Fruit fly (Drosophila melanogaster) whole organism, embryonic: ENCODE measurements around the gene CG15356.

Source experiments
- Adf1 ChIP-seq: fragments of 200-800 bp; sonication (Bioruptor generic); IDR thresholded peaks from 2 replicates; pipeline ENCODE4 v1.3.6; 2022; ENCODE audit warnings: missing biosample characterization, missing genetic modification characterization
- Awh ChIP-seq: fragments of 200-800 bp; sonication (Bioruptor generic); IDR thresholded peaks from 2 replicates; pipeline ENCODE4, ENCODE4 v1.3.6; 2022; ENCODE audit warnings: missing biosample characterization, missing genetic modification characterization
- CG10209 ChIP-seq: fragments of 200-800 bp; sonication (Bioruptor generic); optimal IDR thresholded peaks from 3 replicates; lab custom pipeline; 2017; ENCODE audit warnings: missing biosample characterization, mild to moderate bottlenecking, missing genetic modification characterization, missing genetic modification reagents
- CG10979 ChIP-seq: fragments of 200-800 bp; sonication (Bioruptor generic); optimal IDR thresholded peaks from 2 replicates; lab custom pipeline; 2018; ENCODE audit warnings: missing biosample characterization, mild to moderate bottlenecking, missing genetic modification characterization, moderate library complexity
- CG15514 ChIP-seq: fragments of 200-800 bp; sonication (Bioruptor generic); optimal IDR thresholded peaks from 3 replicates; lab custom pipeline; 2017; ENCODE audit warnings: missing biosample characterization, missing genetic modification characterization, mild to moderate bottlenecking, moderate library complexity, missing genetic modification reagents
- CG17912 ChIP-seq: fragments of 200-800 bp; sonication (Bioruptor generic); optimal IDR thresholded peaks from 2 replicates; lab custom pipeline; 2018; ENCODE audit warnings: missing biosample characterization, mild to moderate bottlenecking, missing genetic modification characterization
- CG1832 ChIP-seq: fragments of 200-800 bp; sonication (Bioruptor generic); optimal IDR thresholded peaks from 2 replicates; lab custom pipeline; 2017; ENCODE audit warnings: missing biosample characterization, mild to moderate bottlenecking, missing genetic modification characterization, inconsistent platforms
- CG5180 ChIP-seq: fragments of 200-800 bp; sonication (Bioruptor generic); optimal IDR thresholded peaks from 3 replicates; lab custom pipeline; 2017; ENCODE audit warnings: missing biosample characterization, missing genetic modification characterization, mild to moderate bottlenecking, moderate library complexity, missing genetic modification reagents
- CG6854 ChIP-seq: fragments of 200-800 bp; sonication (Bioruptor generic); optimal IDR thresholded peaks from 3 replicates; lab custom pipeline; 2017; ENCODE audit warnings: missing biosample characterization, mild to moderate bottlenecking, missing genetic modification characterization
- CG7786 ChIP-seq: fragments of 200-800 bp; sonication (Bioruptor generic); optimal IDR thresholded peaks from 2 replicates; lab custom pipeline; 2016; ENCODE audit warnings: missing biosample characterization, missing genetic modification characterization
- CG8478 ChIP-seq: fragments of >200 bp; optimal IDR thresholded peaks from 2 replicates; lab custom pipeline; 2018
- CTCF ChIP-seq: fragments of 200-800 bp; sonication (Bioruptor generic); optimal IDR thresholded peaks from 2 replicates; lab custom pipeline; 2017; ENCODE audit warnings: missing biosample characterization, mild to moderate bottlenecking, missing genetic modification characterization, moderate library complexity
- Dp ChIP-seq: fragments of 200-800 bp; sonication (Bioruptor generic); optimal IDR thresholded peaks from 2 replicates; lab custom pipeline; 2018; ENCODE audit warnings: missing biosample characterization, mild to moderate bottlenecking, missing genetic modification characterization, moderate library complexity
- E2f1 ChIP-seq: fragments of 200-800 bp; sonication (Bioruptor generic); IDR thresholded peaks from 2 replicates; pipeline ENCODE4 v1.3.6; 2022; ENCODE audit warnings: missing biosample characterization, missing genetic modification characterization
- Eip74EF ChIP-seq, 2 experiments: fragments of 200-800 bp in 1 of 2; fragments of >200 bp in 1 of 2; sonication (Bioruptor generic) in 1 of 2; optimal IDR thresholded peaks; 2 replicates each; lab custom pipeline; 2017 to 2019; ENCODE audit warnings: missing biosample characterization in 2 of 2, missing genetic modification characterization in 2 of 2, mild to moderate bottlenecking in 1 of 2, moderate library complexity in 1 of 2
- GATAe ChIP-seq: fragments of 200-800 bp; sonication (Bioruptor generic); conservative IDR thresholded peaks from 2 replicates; pipeline ENCODE4 v1.3.6; 2022; ENCODE audit warnings: missing biosample characterization, missing genetic modification characterization
- Gsc ChIP-seq: fragments of 200-800 bp; sonication (Bioruptor generic); IDR thresholded peaks from 2 replicates; pipeline ENCODE4 v1.3.6; 2022; ENCODE audit warnings: missing biosample characterization, missing genetic modification characterization
- Hmr ChIP-seq: fragments of 200-800 bp; sonication (Bioruptor generic); optimal IDR thresholded peaks from 3 replicates; lab custom pipeline; 2017; ENCODE audit warnings: mild to moderate bottlenecking, missing biosample characterization, missing genetic modification reagents, missing genetic modification characterization
- Kr ChIP-seq: fragments of 200-800 bp; sonication (Bioruptor generic); optimal IDR thresholded peaks from 2 replicates; lab custom pipeline; 2017; ENCODE audit warnings: missing biosample characterization, mild to moderate bottlenecking, missing genetic modification characterization
- Myb ChIP-seq: fragments of 200-800 bp; sonication (Bioruptor generic); optimal IDR thresholded peaks from 2 replicates; lab custom pipeline; 2016; ENCODE audit warnings: missing biosample characterization, missing genetic modification characterization
- NC2α ChIP-seq: fragments of 200-800 bp; sonication (Bioruptor generic); optimal IDR thresholded peaks from 2 replicates; lab custom pipeline; 2016; ENCODE audit warnings: missing biosample characterization, missing genetic modification characterization
- Nf-YB ChIP-seq: fragments of 200-800 bp; sonication (Bioruptor generic); optimal IDR thresholded peaks from 3 replicates; lab custom pipeline; 2019; ENCODE audit warnings: missing biosample characterization, mild to moderate bottlenecking, missing genetic modification characterization, moderate library complexity
- Rfx ChIP-seq: fragments of 200-800 bp; sonication (Bioruptor generic); IDR thresholded peaks from 2 replicates; pipeline ENCODE4 v1.3.6; 2022; ENCODE audit warnings: missing biosample characterization, missing genetic modification characterization
- Rx ChIP-seq: fragments of 200-800 bp; sonication (Bioruptor generic); IDR thresholded peaks from 2 replicates; pipeline ENCODE4 v1.3.6; 2022; ENCODE audit warnings: missing biosample characterization, missing genetic modification characterization
- Spps ChIP-seq: fragments of 200-800 bp; sonication (Bioruptor generic); optimal IDR thresholded peaks from 2 replicates; lab custom pipeline; 2018; ENCODE audit warnings: missing biosample characterization, mild to moderate bottlenecking, missing genetic modification characterization
- Taf1 ChIP-seq: fragments of 200-800 bp; sonication (Bioruptor generic); IDR thresholded peaks from 2 replicates; pipeline ENCODE4 v1.3.6; 2022; ENCODE audit warnings: missing biosample characterization, missing genetic modification characterization
- Vsx1 ChIP-seq: fragments of 200-800 bp; sonication (Bioruptor generic); optimal IDR thresholded peaks from 2 replicates; lab custom pipeline; 2017; ENCODE audit warnings: missing biosample characterization, mild to moderate bottlenecking, missing genetic modification characterization, missing genetic modification reagents
- Xbp1 ChIP-seq: fragments of 200-800 bp; sonication (Bioruptor generic); optimal IDR thresholded peaks from 3 replicates; lab custom pipeline; 2016; ENCODE audit warnings: missing biosample characterization, mild to moderate bottlenecking, missing genetic modification characterization
- ara ChIP-seq: fragments of 200-800 bp; sonication (Bioruptor generic); IDR thresholded peaks from 2 replicates; pipeline ENCODE4 v1.3.6; 2022; ENCODE audit warnings: missing biosample characterization, missing genetic modification characterization
- bcd ChIP-seq: fragments of 200-800 bp; sonication (Bioruptor generic); optimal IDR thresholded peaks from 2 replicates; lab custom pipeline; 2017; ENCODE audit warnings: missing biosample characterization, mild to moderate bottlenecking, missing genetic modification characterization
- bigmax ChIP-seq: fragments of 200-800 bp; sonication (Bioruptor generic); optimal IDR thresholded peaks from 2 replicates; lab custom pipeline; 2018; ENCODE audit warnings: missing biosample characterization, mild to moderate bottlenecking, missing genetic modification characterization
- bowl ChIP-seq: fragments of 200-800 bp; sonication (Bioruptor generic); IDR thresholded peaks from 2 replicates; pipeline ENCODE4 v1.3.6; 2022; ENCODE audit warnings: missing biosample characterization, missing genetic modification characterization
- btn ChIP-seq: fragments of 200-800 bp; sonication (Bioruptor generic); optimal IDR thresholded peaks from 2 replicates; lab custom pipeline; 2016; ENCODE audit warnings: missing biosample characterization, missing genetic modification characterization
- caup ChIP-seq: fragments of 200-800 bp; sonication (Bioruptor generic); optimal IDR thresholded peaks from 3 replicates; lab custom pipeline; 2017; ENCODE audit warnings: missing biosample characterization, mild to moderate bottlenecking, missing genetic modification characterization, moderate library complexity; ENCODE audit not compliant: severe bottlenecking
- crc ChIP-seq: fragments of 200-800 bp; sonication (Bioruptor generic); optimal IDR thresholded peaks from 2 replicates; lab custom pipeline; 2016; ENCODE audit warnings: missing biosample characterization, missing genetic modification characterization
- crol ChIP-seq: fragments of 200-800 bp; sonication (Bioruptor generic); IDR thresholded peaks from 2 replicates; pipeline ENCODE4 v1.3.6; 2022; ENCODE audit warnings: missing biosample characterization, missing genetic modification characterization
- esg ChIP-seq: fragments of 200-800 bp; sonication (Bioruptor generic); conservative IDR thresholded peaks from 2 replicates; pipeline ENCODE4 v1.3.6; 2022; ENCODE audit warnings: missing biosample characterization, missing genetic modification characterization
- grn ChIP-seq: fragments of 200-800 bp; sonication (Bioruptor generic); optimal IDR thresholded peaks from 3 replicates; lab custom pipeline; 2017; ENCODE audit warnings: missing biosample characterization, missing genetic modification characterization
- gt ChIP-seq: fragments of 200-800 bp; sonication (Bioruptor generic); IDR thresholded peaks from 2 replicates; pipeline ENCODE4 v1.3.6; 2022; ENCODE audit warnings: missing biosample characterization, missing genetic modification characterization
- jigr1 ChIP-seq: fragments of 200-800 bp; sonication (Bioruptor generic); IDR thresholded peaks from 3 replicates; pipeline ENCODE4 v1.3.6; 2022; ENCODE audit warnings: missing biosample characterization, missing genetic modification characterization
- nmo ChIP-seq: fragments of 200-800 bp; sonication (Bioruptor generic); optimal IDR thresholded peaks from 2 replicates; lab custom pipeline; 2018; ENCODE audit warnings: missing biosample characterization, mild to moderate bottlenecking, missing genetic modification characterization, moderate library complexity
- odd ChIP-seq: fragments of 200-800 bp; sonication (Bioruptor generic); optimal IDR thresholded peaks from 2 replicates; lab custom pipeline; 2017; ENCODE audit warnings: missing biosample characterization, mild to moderate bottlenecking, missing genetic modification characterization
- p53 ChIP-seq: fragments of 200-800 bp; sonication (Bioruptor generic); optimal IDR thresholded peaks from 2 replicates; lab custom pipeline; 2016; ENCODE audit warnings: missing biosample characterization, missing genetic modification characterization
- pb ChIP-seq: fragments of 200-800 bp; sonication (Bioruptor generic); optimal IDR thresholded peaks from 3 replicates; lab custom pipeline; 2016; ENCODE audit warnings: missing biosample characterization, missing genetic modification characterization
- seq ChIP-seq: fragments of 200-800 bp; sonication (Bioruptor generic); IDR thresholded peaks from 2 replicates; pipeline ENCODE4 v1.3.6; 2022; ENCODE audit warnings: missing biosample characterization, missing genetic modification characterization
- sim ChIP-seq: fragments of 200-800 bp; sonication (Bioruptor generic); IDR thresholded peaks from 2 replicates; pipeline ENCODE4 v1.3.6; 2022; ENCODE audit warnings: missing biosample characterization, missing genetic modification characterization
- sima ChIP-seq: fragments of 200-800 bp; sonication (Bioruptor generic); optimal IDR thresholded peaks from 2 replicates; lab custom pipeline; 2016; ENCODE audit warnings: missing biosample characterization, missing genetic modification characterization
- stc ChIP-seq: fragments of 200-800 bp; sonication (Bioruptor generic); IDR thresholded peaks from 2 replicates; pipeline ENCODE4 v1.3.6; 2022; ENCODE audit warnings: missing biosample characterization, missing genetic modification characterization
- vfl ChIP-seq: fragments of 200-800 bp; sonication (Bioruptor generic); optimal IDR thresholded peaks from 2 replicates; lab custom pipeline; 2016; ENCODE audit warnings: missing biosample characterization, missing genetic modification characterization
- wek ChIP-seq: fragments of 200-800 bp; sonication (Bioruptor generic); optimal IDR thresholded peaks from 3 replicates; lab custom pipeline; 2018; ENCODE audit warnings: missing biosample characterization, mild to moderate bottlenecking, missing genetic modification characterization, moderate library complexity
- zen2 ChIP-seq: fragments of 200-800 bp; sonication (Bioruptor generic); IDR thresholded peaks from 3 replicates; pipeline ENCODE4 v1.3.6; 2022; ENCODE audit warnings: missing biosample characterization, missing genetic modification characterization; ENCODE audit not compliant: partially characterized antibody

The CG15356 gene

DNA sequence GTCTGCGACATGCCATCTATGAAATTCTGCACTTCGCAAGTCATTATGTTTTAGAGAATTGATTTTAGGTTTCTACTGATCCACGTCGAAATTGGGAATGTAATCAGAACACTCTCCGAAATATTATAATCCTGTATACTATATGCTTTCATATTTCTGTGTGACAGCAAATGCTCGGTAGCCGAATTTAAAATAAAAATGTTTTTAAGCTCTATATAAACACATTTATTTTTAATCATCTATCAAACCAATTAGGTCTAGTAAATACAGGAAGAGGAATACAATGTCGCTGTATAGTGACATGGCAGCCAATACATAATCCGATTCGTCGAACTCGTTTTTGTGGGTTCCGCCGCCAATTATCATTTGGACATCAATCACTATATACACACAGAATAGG lies 34.9 kb downstream of the CG15356 start, which contains the start of gene CG15357:
TSS of gene CG15357 (minus strand) at position 101 of the 400 bp plus-strand sequence.
- TF ChIP-seq Gsc (no peak), btn (no peak), stc (no peak), jigr1 (no peak), p53 (no peak), Myb (no peak), CG8478 (lab: Kevin White, UChicago) (no peak), bcd (no peak)

DNA sequence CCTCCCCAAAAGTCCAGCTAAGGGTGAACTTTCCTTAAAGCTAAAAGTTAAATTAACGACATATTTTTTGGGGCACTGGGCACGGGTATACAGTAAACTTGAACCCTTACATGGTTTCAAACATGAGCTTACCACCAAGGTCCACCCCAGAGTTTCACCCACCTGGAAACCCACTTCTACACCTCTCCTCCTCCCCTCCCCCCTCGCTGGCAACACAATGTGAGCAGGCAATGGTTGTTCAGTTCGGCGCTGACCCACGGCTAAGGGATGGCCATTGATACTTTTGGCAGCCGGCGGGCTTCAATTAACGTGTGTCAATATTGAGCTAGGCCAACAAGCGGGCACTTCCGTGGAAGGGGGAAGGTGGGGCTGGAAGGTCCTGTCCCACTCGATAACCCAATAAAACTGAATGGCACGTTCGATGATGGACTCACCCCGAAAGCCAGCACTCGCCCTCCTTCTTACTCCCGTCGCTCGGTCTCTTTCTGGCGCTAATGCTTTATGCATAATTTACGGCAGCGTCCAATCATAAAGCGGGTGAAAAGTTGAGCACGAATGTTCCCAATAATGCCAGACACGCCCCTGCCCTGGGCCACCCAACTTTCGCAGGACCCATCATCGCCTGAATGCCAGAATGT lies 36.0 kb downstream of the CG15356 start:
- TF ChIP-seq E2f1 (GFP tag; lab: Robert Waterston, UW) (no peak), crol (peak; percentile 72), Dp (GFP tag; lab: Kevin White, UChicago) (no peak), Xbp1 (GFP tag; lab: Kevin White, UChicago) (no peak), zen2 (0 out of 3 replicates have a peak, but pooled peaks have one; percentile 21), Spps (tag; lab: Kevin White, UChicago) (no peak), CG1832 (peak; percentile 47), Adf1 (GFP tag; lab: Robert Waterston, UW) (peak; percentile 19; the same call in 1 of the 2 replicates), Eip74EF (GFP tag; optimal IDR thresholded peaks at IDR 0.05; lab: Kevin White, UChicago) (no peak), CG10979 (tag; lab: Kevin White, UChicago) (no peak), CG10209 (GFP tag; lab: Kevin White, UChicago) (no peak), Vsx1 (GFP tag; lab: Kevin White, UChicago) (no peak), wek (peak; percentile 2), crc (GFP tag; lab: Kevin White, UChicago) (no peak), ara (GFP tag; lab: Robert Waterston, UW) (no peak), Hmr (GFP tag; lab: Kevin White, UChicago) (peak; percentile 41), sima (GFP tag; lab: Kevin White, UChicago) (no peak), bigmax (GFP tag; lab: Kevin White, UChicago) (no peak), nmo (no peak), CG15514 (peak; percentile 36), CG17912 (GFP tag; lab: Kevin White, UChicago) (no peak), CG6854 (GFP tag; lab: Kevin White, UChicago) (no peak), grn (GFP tag; lab: Kevin White, UChicago) (no peak), odd (GFP tag; lab: Kevin White, UChicago) (no peak), Nf-YB (peak; percentile 94), CTCF (GFP tag; lab: Kevin White, UChicago) (no peak), pb (GFP tag; lab: Kevin White, UChicago) (no peak), gt (GFP tag; lab: Robert Waterston, UW) (no peak), Taf1 (GFP tag; lab: Robert Waterston, UW) (no peak), CG7786 (GFP tag; lab: Kevin White, UChicago) (no peak), caup (GFP tag; lab: Kevin White, UChicago) (peak; percentile 20), seq (peak; percentile 75; the same call in 1 of the 2 replicates), Rx (GFP tag; lab: Robert Waterston, UW) (no peak), GATAe (no peak), Rfx (GFP tag; lab: Robert Waterston, UW) (peak; percentile 27; the same call in 1 of the 2 replicates), sim (GFP tag; lab: Robert Waterston, UW) (no peak), bowl (GFP tag; lab: Robert Waterston, UW) (no peak), CG5180 (GFP tag; lab: Kevin White, UChicago) (no peak), vfl (GFP tag; lab: Kevin White, UChicago) (no peak), NC2α (GFP tag; lab: Kevin White, UChicago) (no peak), Kr (GFP tag; lab: Kevin White, UChicago) (no peak), esg (GFP tag; lab: Robert Waterston, UW) (no peak), Awh (GFP tag; lab: Robert Waterston, UW) (peak; percentile 15; the same call in 1 of the 2 replicates)
